Worm (Caenorhabditis elegans) whole organism, L4 larva: ENCODE data around the gene F40F8.3.
A peak's percentile ranks its signal among the peaks of the same experiment; 100 is the strongest.

Source experiments
- F10B5.3 ChIP-seq: sonication (generic microtip); optimal IDR thresholded peaks from 2 replicates; lab custom pipeline; 2016; ENCODE audit warnings: mild to moderate bottlenecking, missing genetic modification characterization, missing compliant biosample characterization
- F26F4.8 ChIP-seq: fragments of 200-800 bp; sonication (Bioruptor generic); conservative IDR thresholded peaks from 2 replicates; pipeline ENCODE4 v1.3.6; 2022; ENCODE audit warnings: missing genetic modification characterization, missing compliant biosample characterization
- F49E8.2 ChIP-seq: sonication (generic microtip); optimal IDR thresholded peaks from 2 replicates; lab custom pipeline; 2016; ENCODE audit warnings: missing compliant biosample characterization, mild to moderate bottlenecking, missing genetic modification characterization, borderline replicate concordance
- T20F7.1 ChIP-seq: fragments of 200-800 bp; sonication (Bioruptor generic); optimal IDR thresholded peaks from 2 replicates; lab custom pipeline; 2018; ENCODE audit warnings: mild to moderate bottlenecking, missing genetic modification characterization, missing compliant biosample characterization
- Y105C5A.15 ChIP-seq: fragments of 200-800 bp; sonication (Bioruptor generic); IDR thresholded peaks from 2 replicates; pipeline ENCODE4 v1.3.6; 2022; ENCODE audit warnings: missing genetic modification characterization, missing compliant biosample characterization
- aha-1 ChIP-seq: fragments of 150-350 bp; peaks from one replicate; lab custom pipeline; 2014; ENCODE audit warnings: missing biosample characterization, missing genetic modification characterization
- aly-2 ChIP-seq: sonication (generic microtip); optimal IDR thresholded peaks from 2 replicates; lab custom pipeline; 2018; ENCODE audit warnings: missing biosample characterization, missing genetic modification characterization
- ama-1 ChIP-seq: fragments of 150-350 bp; optimal IDR thresholded peaks from 2 replicates; lab custom pipeline; 2014; ENCODE audit warnings: inconsistent platforms, mixed read lengths
- arid-1 ChIP-seq: fragments of 200-800 bp; sonication (Bioruptor generic); conservative IDR thresholded peaks from 2 replicates; pipeline ENCODE4 v1.3.6; 2022; ENCODE audit warnings: missing genetic modification reagents, missing genetic modification characterization, missing compliant biosample characterization
- ceh-28 ChIP-seq: fragments of 150-350 bp; optimal IDR thresholded peaks from 2 replicates; lab custom pipeline; 2014; ENCODE audit warnings: missing biosample characterization, missing genetic modification reagents, missing genetic modification characterization
- ceh-32 ChIP-seq: sonication (generic microtip); optimal IDR thresholded peaks from 2 replicates; lab custom pipeline; 2016; ENCODE audit warnings: mild to moderate bottlenecking, missing genetic modification characterization, missing compliant biosample characterization; ENCODE audit not compliant: poor library complexity
- ceh-82 ChIP-seq: sonication (generic microtip); optimal IDR thresholded peaks from 2 replicates; lab custom pipeline; 2017; ENCODE audit warnings: missing biosample characterization, missing genetic modification characterization
- ces-1 ChIP-seq: fragments of 150-350 bp; sonication (generic microtip); optimal IDR thresholded peaks from 4 replicates; lab custom pipeline; 2014; ENCODE audit warnings: missing biosample characterization, missing genetic modification reagents, missing genetic modification characterization
- cey-2 ChIP-seq: sonication (generic microtip); optimal IDR thresholded peaks from 3 replicates; lab custom pipeline; 2017; ENCODE audit warnings: missing genetic modification characterization, mild to moderate bottlenecking, missing compliant biosample characterization, antibody characterized with exemption, borderline replicate concordance; ENCODE audit not compliant: insufficient read depth
- ctbp-1 ChIP-seq: fragments of 200-800 bp; sonication (Bioruptor generic); IDR thresholded peaks from 2 replicates; pipeline ENCODE4 v1.3.6; 2022; ENCODE audit warnings: missing genetic modification reagents, missing genetic modification characterization, missing compliant biosample characterization
- daf-19 ChIP-seq: fragments of 200-800 bp; sonication (Bioruptor generic); conservative IDR thresholded peaks from 2 replicates; pipeline ENCODE4 v1.3.6; 2022; ENCODE audit warnings: missing genetic modification characterization, missing compliant biosample characterization
- dmd-9 ChIP-seq: fragments of 200-800 bp; sonication (Bioruptor generic); IDR thresholded peaks from 2 replicates; pipeline ENCODE4 v1.3.6; 2022; ENCODE audit warnings: missing genetic modification reagents, missing genetic modification characterization, missing compliant biosample characterization
- dpl-1 ChIP-seq: fragments of 150-350 bp; optimal IDR thresholded peaks from 2 replicates; lab custom pipeline; 2014; ENCODE audit warnings: missing biosample characterization, missing genetic modification reagents, missing genetic modification characterization
- duxl-1 ChIP-seq: sonication (generic microtip); optimal IDR thresholded peaks from 2 replicates; lab custom pipeline; 2016; ENCODE audit warnings: mild to moderate bottlenecking, missing genetic modification characterization, moderate library complexity, missing compliant biosample characterization; ENCODE audit not compliant: poor library complexity
- egl-27 ChIP-seq: sonication (generic microtip); optimal IDR thresholded peaks from 3 replicates; lab custom pipeline; 2017; ENCODE audit warnings: missing biosample characterization, missing genetic modification reagents, missing genetic modification characterization
- hlh-30 ChIP-seq: sonication (generic microtip); optimal IDR thresholded peaks from 2 replicates; lab custom pipeline; 2017; ENCODE audit warnings: antibody characterized with exemption, mild to moderate bottlenecking, missing genetic modification characterization, missing compliant biosample characterization; ENCODE audit not compliant: insufficient read depth
- lin-15B ChIP-seq: fragments of 150-350 bp; sonication (generic microtip); optimal IDR thresholded peaks from 3 replicates; lab custom pipeline; 2014; ENCODE audit warnings: missing biosample characterization, missing genetic modification characterization
- lin-38 ChIP-seq: fragments of 200-800 bp; sonication (Bioruptor generic); IDR thresholded peaks from 2 replicates; pipeline ENCODE4 v1.3.6; 2022; ENCODE audit warnings: missing genetic modification reagents, missing genetic modification characterization, missing compliant biosample characterization
- lin-39 ChIP-seq: fragments of 150-350 bp; optimal IDR thresholded peaks from 2 replicates; lab custom pipeline; 2014; ENCODE audit warnings: missing biosample characterization, missing genetic modification reagents, missing genetic modification characterization
- lir-3 ChIP-seq: sonication (generic microtip); optimal IDR thresholded peaks from 2 replicates; lab custom pipeline; 2016; ENCODE audit warnings: mild to moderate bottlenecking, missing genetic modification characterization, missing compliant biosample characterization
- madf-9 ChIP-seq: fragments of 200-800 bp; sonication (Bioruptor generic); conservative IDR thresholded peaks from 2 replicates; pipeline ENCODE4 v1.3.6; 2022; ENCODE audit warnings: missing genetic modification reagents, missing genetic modification characterization, missing compliant biosample characterization
- mdl-1 ChIP-seq, 2 experiments: fragments of 150-350 bp in 1 of 2; sonication (generic microtip) in 1 of 2; optimal IDR thresholded peaks; 2 replicates each; lab custom pipeline; 2014 to 2017; ENCODE audit warnings: missing biosample characterization in 2 of 2, missing genetic modification characterization in 2 of 2
- mdt-29 ChIP-seq: fragments of 200-800 bp; sonication (Bioruptor generic); IDR thresholded peaks from 2 replicates; pipeline ENCODE4 v1.3.6; 2022; ENCODE audit warnings: missing genetic modification reagents, missing genetic modification characterization, missing compliant biosample characterization
- mxl-2 ChIP-seq: fragments of 200-800 bp; sonication (Bioruptor generic); conservative IDR thresholded peaks from 2 replicates; pipeline ENCODE4 v1.3.6; 2022; ENCODE audit warnings: missing genetic modification reagents, missing genetic modification characterization, missing compliant biosample characterization
- nhr-11 ChIP-seq: fragments of 150-350 bp; optimal IDR thresholded peaks from 2 replicates; lab custom pipeline; 2014; ENCODE audit warnings: missing biosample characterization, missing genetic modification characterization
- nhr-111 ChIP-seq: fragments of 200-800 bp; sonication (Bioruptor generic); optimal IDR thresholded peaks from 2 replicates; lab custom pipeline; 2018; ENCODE audit warnings: mild to moderate bottlenecking, missing genetic modification characterization, missing compliant biosample characterization
- nhr-28 ChIP-seq: fragments of 150-350 bp; optimal IDR thresholded peaks from 2 replicates; lab custom pipeline; 2014; ENCODE audit warnings: missing biosample characterization, missing genetic modification characterization
- nhr-41 ChIP-seq: fragments of 200-800 bp; sonication (Bioruptor generic); IDR thresholded peaks from 2 replicates; pipeline ENCODE4 v1.3.6; 2022; ENCODE audit warnings: missing genetic modification reagents, missing genetic modification characterization, missing compliant biosample characterization
- nhr-42 ChIP-seq: fragments of 200-800 bp; sonication (Bioruptor generic); IDR thresholded peaks from 2 replicates; pipeline ENCODE4 v1.3.6; 2022; ENCODE audit warnings: missing genetic modification characterization, missing compliant biosample characterization
- nhr-48 ChIP-seq: sonication (generic microtip); optimal IDR thresholded peaks from 2 replicates; lab custom pipeline; 2016; ENCODE audit warnings: mild to moderate bottlenecking, missing genetic modification characterization, missing compliant biosample characterization
- nhr-6 ChIP-seq: fragments of 150-350 bp; optimal IDR thresholded peaks from 2 replicates; lab custom pipeline; 2014; ENCODE audit warnings: missing biosample characterization, missing genetic modification characterization
- pha-4 ChIP-seq, 2 experiments: fragments of 150-350 bp in 1 of 2; fragments of 200-800 bp in 1 of 2; sonication (Bioruptor generic) in 1 of 2; IDR thresholded peaks in 1 of 2; optimal IDR thresholded peaks in 1 of 2; 2 replicates each; pipeline versions ENCODE4 v1.3.6 to Lab custom; 2014 to 2022; ENCODE audit warnings: missing genetic modification characterization in 2 of 2, missing genetic modification reagents in 2 of 2, missing biosample characterization in 1 of 2, missing compliant biosample characterization in 1 of 2
- pqm-1 ChIP-seq: sonication (generic microtip); optimal IDR thresholded peaks from 2 replicates; lab custom pipeline; 2017; ENCODE audit warnings: missing biosample characterization, missing genetic modification characterization
- rbr-2 ChIP-seq: sonication (generic microtip); optimal IDR thresholded peaks from 2 replicates; lab custom pipeline; 2016; ENCODE audit warnings: missing genotype, missing genetic modification characterization, missing compliant biosample characterization
- sdz-12 ChIP-seq: fragments of 200-800 bp; sonication (Bioruptor generic); optimal IDR thresholded peaks from 2 replicates; lab custom pipeline; 2018; ENCODE audit warnings: mild to moderate bottlenecking, missing genetic modification characterization, missing compliant biosample characterization
- snpc-1.2 ChIP-seq: fragments of 200-800 bp; sonication (Bioruptor generic); IDR thresholded peaks from 2 replicates; pipeline ENCODE4 v1.3.6; 2022; ENCODE audit warnings: missing genetic modification reagents, missing genetic modification characterization, missing compliant biosample characterization
- snpc-4 ChIP-seq: fragments of 150-350 bp; optimal IDR thresholded peaks from 2 replicates; lab custom pipeline; 2014; ENCODE audit warnings: missing biosample characterization, missing genetic modification characterization
- spr-1 ChIP-seq: sonication (generic microtip); optimal IDR thresholded peaks from 2 replicates; lab custom pipeline; 2016; ENCODE audit warnings: mild to moderate bottlenecking, missing genetic modification characterization, missing compliant biosample characterization
- tag-97 ChIP-seq: fragments of 200-800 bp; sonication (Bioruptor generic); IDR thresholded peaks from 2 replicates; pipeline ENCODE4 v1.3.6; 2022; ENCODE audit warnings: missing genetic modification characterization, missing compliant biosample characterization
- unc-130 ChIP-seq: sonication (generic microtip); optimal IDR thresholded peaks from 2 replicates; lab custom pipeline; 2016; ENCODE audit warnings: missing genetic modification reagents, missing genetic modification characterization, missing compliant biosample characterization
- unc-39 ChIP-seq: sonication (generic microtip); optimal IDR thresholded peaks from 2 replicates; lab custom pipeline; 2017; ENCODE audit warnings: missing biosample characterization, missing genetic modification characterization
- unc-62 ChIP-seq, 3 experiments: fragments of 150-350 bp in 1 of 3; sonication (generic microtip); optimal IDR thresholded peaks in 2 of 3; peaks in 1 of 3; 1 replicate in 1 of 3; 2 replicates in 2 of 3; lab custom pipeline; 2014 to 2017; ENCODE audit warnings: missing biosample characterization in 3 of 3, missing genetic modification characterization in 3 of 3, missing genetic modification reagents in 3 of 3, missing genotype in 1 of 3
- zfp-3 ChIP-seq: fragments of 200-800 bp; sonication (Bioruptor generic); conservative IDR thresholded peaks from 2 replicates; pipeline ENCODE4 v1.3.6; 2022; ENCODE audit warnings: missing genetic modification reagents, missing genetic modification characterization, missing compliant biosample characterization
- zip-11 ChIP-seq: fragments of 200-800 bp; sonication (Bioruptor generic); IDR thresholded peaks from 2 replicates; pipeline ENCODE4 v1.3.6; 2022; ENCODE audit warnings: missing genetic modification characterization, missing compliant biosample characterization
- zip-2 ChIP-seq: fragments of 150-350 bp; optimal IDR thresholded peaks from 2 replicates; lab custom pipeline; 2014; ENCODE audit warnings: missing biosample characterization, missing genetic modification characterization
- ztf-11 ChIP-seq: fragments of 150-350 bp; optimal IDR thresholded peaks from 2 replicates; lab custom pipeline; 2014; ENCODE audit warnings: missing biosample characterization, missing genetic modification characterization
- ztf-7 ChIP-seq: fragments of 150-350 bp; optimal IDR thresholded peaks from 2 replicates; lab custom pipeline; 2014; ENCODE audit warnings: missing biosample characterization, missing genetic modification characterization

The F40F8.3 gene

DNA sequence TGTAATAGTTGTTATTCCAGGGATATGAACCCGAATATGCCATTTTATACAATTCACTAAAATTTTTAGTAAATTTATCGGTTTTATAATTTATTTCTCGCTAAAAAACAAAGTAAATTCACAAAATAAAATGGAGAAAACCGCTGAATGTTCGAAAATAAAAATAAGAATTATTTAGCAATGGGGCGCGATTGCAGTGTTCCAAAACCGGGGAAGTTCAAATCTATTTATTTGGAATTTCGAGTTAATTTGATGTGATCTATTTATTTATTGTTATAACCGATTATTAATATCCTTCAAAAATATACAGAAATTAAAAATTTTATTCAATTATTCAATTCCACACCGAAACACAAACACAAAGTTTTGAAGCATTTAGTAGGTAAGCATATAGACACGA lies 3.5 kb downstream of the F40F8.3 start, which contains the start of gene F40F8.11:
F40F8.11 (minus strand) TSS at position 49 of the 400 bp plus-strand sequence.
- TF ChIP-seq dmd-9 (GFP tag; lab: Robert Waterston, UW), result no peak
- TF ChIP-seq snpc-4 (tag; lab: Kevin White, UChicago), result no peak
- TF ChIP-seq snpc-1.2 (GFP tag; lab: Robert Waterston, UW), result no peak
- TF ChIP-seq unc-62 (GFP tag; optimal IDR thresholded peaks at IDR 0.05 in 1 of 2; lab: Kevin White, UChicago), result no peak
- no peak for TF ChIP-seq unc-62 (tag; optimal IDR thresholded peaks at IDR 0.05; lab: Kevin White, UChicago)
- no peak for TF ChIP-seq ztf-7 (tag; lab: Kevin White, UChicago)
- no peak for TF ChIP-seq rbr-2 (tag; lab: Kevin White, UChicago)
- TF ChIP-seq unc-130 (GFP tag; lab: Kevin White, UChicago), result no peak
- peak; percentile 8 for TF ChIP-seq aha-1 (tag; lab: Kevin White, UChicago)
- no peak for TF ChIP-seq lin-15B (tag; lab: Kevin White, UChicago)
- TF ChIP-seq tag-97 (GFP tag; lab: Robert Waterston, UW), result no peak
- no peak for TF ChIP-seq ceh-28 (tag; lab: Kevin White, UChicago)
- no peak for TF ChIP-seq ctbp-1
- no peak for TF ChIP-seq pqm-1 (tag; lab: Kevin White, UChicago)
- TF ChIP-seq nhr-11 (tag; lab: Kevin White, UChicago), result no peak
- TF ChIP-seq Y105C5A.15 (GFP tag; lab: Robert Waterston, UW), result no peak
- peak; percentile 86 for TF ChIP-seq dpl-1 (GFP tag; lab: Kevin White, UChicago)
- no peak for TF ChIP-seq sdz-12
- TF ChIP-seq nhr-111, result no peak
- peak; percentile 93 for TF ChIP-seq lin-38 (GFP tag; lab: Robert Waterston, UW)
- no peak for TF ChIP-seq unc-39
- no peak for TF ChIP-seq cey-2 (tag; lab: Kevin White, UChicago)
- TF ChIP-seq lir-3 (tag; lab: Kevin White, UChicago), result no peak
- TF ChIP-seq zfp-3 (GFP tag; lab: Robert Waterston, UW), result no peak
- TF ChIP-seq zip-2, result no peak
- no peak for TF ChIP-seq spr-1
- no peak for TF ChIP-seq mxl-2 (GFP tag; lab: Robert Waterston, UW)
- no peak for TF ChIP-seq T20F7.1 (GFP tag; lab: Kevin White, UChicago)
- no peak for TF ChIP-seq zip-11
- no peak for TF ChIP-seq duxl-1 (tag; lab: Kevin White, UChicago)
- TF ChIP-seq nhr-42 (GFP tag; lab: Robert Waterston, UW), result no peak
- no peak for TF ChIP-seq F26F4.8 (GFP tag; lab: Robert Waterston, UW)
- TF ChIP-seq F10B5.3 (tag; lab: Kevin White, UChicago), result no peak
- TF ChIP-seq nhr-6 (tag; lab: Kevin White, UChicago), result no peak
- TF ChIP-seq arid-1, result no peak
- no peak for TF ChIP-seq ceh-32 (tag; lab: Kevin White, UChicago)
- no peak for TF ChIP-seq aly-2 (tag; lab: Kevin White, UChicago)
- no peak for TF ChIP-seq lin-39 (tag; lab: Kevin White, UChicago)
- no peak for TF ChIP-seq mdl-1 (tag; optimal IDR thresholded peaks at IDR 0.05; lab: Kevin White, UChicago)
- peak; percentile 1 for TF ChIP-seq nhr-28
- no peak for TF ChIP-seq ztf-11 (tag; lab: Kevin White, UChicago)
- TF ChIP-seq ceh-82, result no peak
- TF ChIP-seq pha-4 (GFP tag; IDR thresholded peaks at IDR 0.05; lab: Robert Waterston, UW), result no peak
- TF ChIP-seq pha-4 (tag; optimal IDR thresholded peaks at IDR 0.05; lab: Kevin White, UChicago), result no peak
- TF ChIP-seq nhr-48 (tag; lab: Kevin White, UChicago), result no peak
- no peak for TF ChIP-seq egl-27 (tag; lab: Kevin White, UChicago)
- no peak for TF ChIP-seq ces-1 (GFP tag; lab: Kevin White, UChicago)
- no peak for TF ChIP-seq daf-19 (GFP tag; lab: Robert Waterston, UW)
- TF ChIP-seq mdt-29, result no peak
- no peak for TF ChIP-seq ama-1 (lab: Kevin White, UChicago)
- no peak for TF ChIP-seq F49E8.2 (tag; lab: Kevin White, UChicago)
- TF ChIP-seq nhr-41 (GFP tag; lab: Robert Waterston, UW), result no peak
- no peak for TF ChIP-seq madf-9 (GFP tag; lab: Robert Waterston, UW)
- peak; percentile 25 for TF ChIP-seq hlh-30 (tag; lab: Kevin White, UChicago)
